Worm (Caenorhabditis elegans) whole organism, L1 larva: ENCODE results near the gene chil-23.

ENCODE experiments used
- C04F5.9 ChIP-seq: sonication (generic microtip); optimal IDR thresholded peaks from 2 replicates; lab custom pipeline; 2016; ENCODE audit warnings: missing genetic modification characterization, missing compliant biosample characterization
- F16B12.6 ChIP-seq: fragments of 150-350 bp; optimal IDR thresholded peaks from 2 replicates; lab custom pipeline; 2014; ENCODE audit warnings: missing biosample characterization, missing genetic modification characterization
- Y116A8C.19 ChIP-seq: sonication (generic microtip); optimal IDR thresholded peaks from 2 replicates; lab custom pipeline; 2016; ENCODE audit warnings: missing compliant biosample characterization, missing genetic modification characterization, borderline replicate concordance
- aha-1 ChIP-seq: fragments of 150-350 bp; optimal IDR thresholded peaks from 2 replicates; lab custom pipeline; 2014; ENCODE audit warnings: missing biosample characterization, missing genetic modification characterization
- alr-1 ChIP-seq: fragments of 200-800 bp; sonication (Bioruptor generic); optimal IDR thresholded peaks from 2 replicates; lab custom pipeline; 2018; ENCODE audit warnings: borderline replicate concordance, mild to moderate bottlenecking, missing genetic modification characterization, missing compliant biosample characterization
- blmp-1 ChIP-seq: fragments of 150-350 bp; optimal IDR thresholded peaks from 2 replicates; lab custom pipeline; 2014; ENCODE audit warnings: missing biosample characterization, missing genetic modification characterization
- ceh-82 ChIP-seq, 3 experiments: fragments of 150-350 bp in 1 of 3; sonication (generic microtip) in 2 of 3; optimal IDR thresholded peaks; 2 replicates each; lab custom pipeline; 2014 to 2017; ENCODE audit warnings: missing biosample characterization in 3 of 3, missing genetic modification characterization in 3 of 3
- ceh-90 ChIP-seq: sonication (generic microtip); optimal IDR thresholded peaks from 2 replicates; lab custom pipeline; 2016; ENCODE audit warnings: missing genetic modification characterization, missing compliant biosample characterization
- ces-1 ChIP-seq: fragments of 150-350 bp; optimal IDR thresholded peaks from 2 replicates; lab custom pipeline; 2014; ENCODE audit warnings: missing biosample characterization, missing genetic modification reagents, missing genetic modification characterization
- efl-3 ChIP-seq: fragments of 200-800 bp; sonication (Bioruptor generic); optimal IDR thresholded peaks from 2 replicates; lab custom pipeline; 2018; ENCODE audit warnings: mild to moderate bottlenecking, missing genetic modification characterization, missing compliant biosample characterization
- egl-13 ChIP-seq: sonication (generic microtip); optimal IDR thresholded peaks from 2 replicates; lab custom pipeline; 2016; ENCODE audit warnings: missing genotype, missing genetic modification reagents, missing genetic modification characterization, missing compliant biosample characterization
- egl-27 ChIP-seq, 2 experiments: fragments of 150-350 bp in 1 of 2; sonication (generic microtip); optimal IDR thresholded peaks; 3 replicates each; lab custom pipeline; 2017 to 2018; ENCODE audit warnings: missing biosample characterization in 2 of 2, missing genetic modification characterization in 2 of 2, missing genetic modification reagents in 2 of 2
- elt-2 ChIP-seq: sonication (generic microtip); optimal IDR thresholded peaks from 2 replicates; lab custom pipeline; 2016; ENCODE audit warnings: missing genetic modification characterization, mild to moderate bottlenecking, inconsistent platforms, missing compliant biosample characterization, missing genetic modification reagents
- elt-3 ChIP-seq, 6 experiments: fragments of 150-350 bp in 1 of 6; sonication (generic microtip); optimal IDR thresholded peaks; 2 replicates each; lab custom pipeline; 2017 to 2018; ENCODE audit warnings: missing biosample characterization in 6 of 6, missing genetic modification characterization in 6 of 6, inconsistent platforms in 1 of 6
- ets-5 ChIP-seq: fragments of 200-800 bp; sonication (Bioruptor generic); IDR thresholded peaks from 2 replicates; pipeline ENCODE4 v1.3.6; 2022; ENCODE audit warnings: missing genetic modification characterization, missing compliant biosample characterization
- fkh-8 ChIP-seq: sonication (generic microtip); optimal IDR thresholded peaks from 2 replicates; lab custom pipeline; 2016; ENCODE audit warnings: mild to moderate bottlenecking, missing genetic modification characterization, missing compliant biosample characterization
- hlh-4 ChIP-seq: sonication (generic microtip); optimal IDR thresholded peaks from 2 replicates; lab custom pipeline; 2016; ENCODE audit warnings: mild to moderate bottlenecking, missing genetic modification characterization, missing compliant biosample characterization
- irx-1 ChIP-seq: sonication (generic microtip); optimal IDR thresholded peaks from 2 replicates; lab custom pipeline; 2016; ENCODE audit warnings: missing genetic modification characterization, missing compliant biosample characterization
- jun-1 ChIP-seq: fragments of 150-350 bp; optimal IDR thresholded peaks from 2 replicates; lab custom pipeline; 2014; ENCODE audit warnings: missing biosample characterization, missing genetic modification reagents, missing genetic modification characterization
- lin-13 ChIP-seq: fragments of 150-350 bp; optimal IDR thresholded peaks from 2 replicates; lab custom pipeline; 2014; ENCODE audit warnings: missing biosample characterization, missing genetic modification reagents, missing genetic modification characterization
- lin-14 ChIP-seq: fragments of 200-800 bp; sonication (Bioruptor generic); optimal IDR thresholded peaks from 2 replicates; lab custom pipeline; 2018; ENCODE audit warnings: mild to moderate bottlenecking, missing genetic modification characterization, moderate library complexity, missing compliant biosample characterization
- lin-35 ChIP-seq, 2 experiments: fragments of 150-350 bp; optimal IDR thresholded peaks; 2 replicates each; lab custom pipeline; 2014; ENCODE audit warnings: missing biosample characterization in 2 of 2, missing genetic modification characterization in 2 of 2, missing genetic modification reagents in 2 of 2
- lsy-2 ChIP-seq, 2 experiments: fragments of 150-350 bp; optimal IDR thresholded peaks; 2 replicates each; lab custom pipeline; 2014; ENCODE audit warnings: missing biosample characterization in 2 of 2, missing genetic modification characterization in 2 of 2
- mab-9 ChIP-seq: fragments of 200-800 bp; sonication (Bioruptor generic); IDR thresholded peaks from 2 replicates; pipeline ENCODE4 v1.3.6; 2022; ENCODE audit warnings: missing genetic modification reagents, missing genetic modification characterization, missing compliant biosample characterization
- mdl-1 ChIP-seq, 2 experiments: fragments of 150-350 bp; optimal IDR thresholded peaks; 2 replicates each; lab custom pipeline; 2014 to 2017; ENCODE audit warnings: missing biosample characterization in 2 of 2, missing genetic modification characterization in 2 of 2, inconsistent platforms in 1 of 2
- nhr-20 ChIP-seq: sonication (generic microtip); optimal IDR thresholded peaks from 2 replicates; lab custom pipeline; 2016; ENCODE audit warnings: mild to moderate bottlenecking, missing genetic modification characterization, missing compliant biosample characterization
- nhr-71 ChIP-seq: sonication (generic microtip); optimal IDR thresholded peaks from 2 replicates; lab custom pipeline; 2016; ENCODE audit warnings: mild to moderate bottlenecking, missing genetic modification characterization, moderate library complexity, missing compliant biosample characterization
- nhr-76 ChIP-seq: sonication (generic microtip); optimal IDR thresholded peaks from 2 replicates; lab custom pipeline; 2017; ENCODE audit warnings: missing biosample characterization, missing genetic modification characterization
- nhr-84 ChIP-seq: sonication (generic microtip); optimal IDR thresholded peaks from 2 replicates; lab custom pipeline; 2017; ENCODE audit warnings: missing biosample characterization, missing genetic modification characterization
- nhr-90 ChIP-seq: sonication (generic microtip); optimal IDR thresholded peaks from 2 replicates; lab custom pipeline; 2016; ENCODE audit warnings: mild to moderate bottlenecking, missing genetic modification characterization, missing compliant biosample characterization; ENCODE audit not compliant: poor library complexity
- pax-3 ChIP-seq: fragments of 200-800 bp; sonication (Bioruptor generic); optimal IDR thresholded peaks from 2 replicates; lab custom pipeline; 2018; ENCODE audit warnings: mild to moderate bottlenecking, missing genetic modification characterization, moderate library complexity, missing compliant biosample characterization
- pqm-1 ChIP-seq: sonication (generic microtip); optimal IDR thresholded peaks from 3 replicates; lab custom pipeline; 2017; ENCODE audit warnings: missing biosample characterization, missing genetic modification characterization
- skn-1 ChIP-seq: fragments of 150-350 bp; optimal IDR thresholded peaks from 2 replicates; lab custom pipeline; 2014; ENCODE audit warnings: missing biosample characterization, missing genetic modification characterization
- snpc-4 ChIP-seq: fragments of 150-350 bp; optimal IDR thresholded peaks from 2 replicates; lab custom pipeline; 2014; ENCODE audit warnings: missing biosample characterization, missing genetic modification characterization
- snu-23 ChIP-seq: sonication (generic microtip); optimal IDR thresholded peaks from 2 replicates; lab custom pipeline; 2016; ENCODE audit warnings: missing genetic modification characterization, missing compliant biosample characterization
- sptf-1 ChIP-seq: fragments of 150-350 bp; optimal IDR thresholded peaks from 2 replicates; lab custom pipeline; 2014; ENCODE audit warnings: missing biosample characterization, missing genetic modification characterization
- sup-37 ChIP-seq: fragments of 200-800 bp; sonication (Bioruptor generic); optimal IDR thresholded peaks from 2 replicates; lab custom pipeline; 2018; ENCODE audit warnings: mild to moderate bottlenecking, missing genetic modification characterization, missing compliant biosample characterization
- tbx-2 ChIP-seq: sonication (generic microtip); optimal IDR thresholded peaks from 2 replicates; lab custom pipeline; 2016; ENCODE audit warnings: missing genetic modification characterization, missing compliant biosample characterization
- unc-130 ChIP-seq: fragments of 150-350 bp; optimal IDR thresholded peaks from 2 replicates; lab custom pipeline; 2017; ENCODE audit warnings: missing biosample characterization, missing genetic modification characterization, inconsistent platforms
- unc-98 ChIP-seq: fragments of 200-800 bp; sonication (Bioruptor generic); IDR thresholded peaks from 2 replicates; pipeline ENCODE4 v1.3.6; 2022; ENCODE audit warnings: missing genetic modification characterization, missing compliant biosample characterization
- vab-15 ChIP-seq: sonication (generic microtip); optimal IDR thresholded peaks from 2 replicates; lab custom pipeline; 2017; ENCODE audit warnings: missing genotype, mild to moderate bottlenecking, missing genetic modification characterization, missing compliant biosample characterization
- zag-1 ChIP-seq: fragments of 150-350 bp; optimal IDR thresholded peaks from 2 replicates; lab custom pipeline; 2014; ENCODE audit warnings: missing biosample characterization, missing genetic modification characterization
- zip-4 ChIP-seq: fragments of 200-800 bp; sonication (Bioruptor generic); optimal IDR thresholded peaks from 2 replicates; lab custom pipeline; 2018; ENCODE audit warnings: mild to moderate bottlenecking, missing genetic modification characterization, moderate library complexity, missing compliant biosample characterization
- ztf-11 ChIP-seq, 2 experiments: sonication (generic microtip); optimal IDR thresholded peaks; 2 replicates each; lab custom pipeline; 2016 to 2017; ENCODE audit warnings: missing genetic modification characterization in 2 of 2, missing biosample characterization in 1 of 2, missing compliant biosample characterization in 1 of 2

Gene chil-23

ce11 chrII:9500926-9501325, 32.5 kb upstream of the chil-23 start:
- TF ChIP-seq snu-23 (GFP tag; lab: Kevin White, UChicago) (no peak), tbx-2 (tag; lab: Kevin White, UChicago) (no peak), unc-98 (GFP tag; lab: Robert Waterston, UW) (no peak), sptf-1 (tag; lab: Kevin White, UChicago) (no peak), lin-13 (GFP tag; lab: Kevin White, UChicago) (no peak), nhr-20 (tag; lab: Kevin White, UChicago) (peak; percentile 30), mab-9 (GFP tag; lab: Robert Waterston, UW) (no peak), lsy-2 (tag; optimal IDR thresholded peaks at IDR 0.05; lab: Kevin White, UChicago) (no peak), zip-4 (GFP tag; lab: Kevin White, UChicago) (no peak), jun-1 (tag; lab: Kevin White, UChicago) (peak; percentile 10), F16B12.6 (tag; lab: Kevin White, UChicago) (no peak), aha-1 (no peak), ceh-90 (tag; lab: Kevin White, UChicago) (no peak), nhr-84 (tag; lab: Kevin White, UChicago) (no peak), efl-3 (no peak), egl-13 (tag; lab: Kevin White, UChicago) (no peak), mdl-1 (tag; optimal IDR thresholded peaks at IDR 0.05; lab: Kevin White, UChicago) (peak in 1 of 2 experiments; percentile 49), nhr-71 (tag; lab: Kevin White, UChicago) (peak; percentile 57), skn-1 (tag; lab: Kevin White, UChicago) (no peak), elt-2 (tag; lab: Kevin White, UChicago) (peak; percentile 99), C04F5.9 (tag; lab: Kevin White, UChicago) (no peak), lin-35 (GFP tag; optimal IDR thresholded peaks at IDR 0.05; lab: Kevin White, UChicago) (peak in 1 of 2 experiments; percentile 73), ces-1 (GFP tag; lab: Kevin White, UChicago) (no peak), fkh-8 (tag; lab: Kevin White, UChicago) (no peak), ets-5 (GFP tag; lab: Robert Waterston, UW) (no peak), snpc-4 (tag; lab: Kevin White, UChicago) (no peak), irx-1 (tag; lab: Kevin White, UChicago) (no peak), lin-14 (GFP tag; lab: Kevin White, UChicago) (peak; percentile 2), Y116A8C.19 (tag; lab: Kevin White, UChicago) (no peak), nhr-90 (peak; percentile 28)

- no peak for TF ChIP-seq ces-1 (GFP tag; lab: Kevin White, UChicago)
- no peak for TF ChIP-seq alr-1 (tag; lab: Kevin White, UChicago)
- TF ChIP-seq zag-1 (tag; lab: Kevin White, UChicago), result no peak
- TF ChIP-seq lin-14 (GFP tag; lab: Kevin White, UChicago), result peak; percentile 37
- no peak for TF ChIP-seq pax-3 (tag; lab: Kevin White, UChicago)
- TF ChIP-seq pqm-1 (tag; lab: Kevin White, UChicago), result peak; percentile 37
- peak; percentile 51 for TF ChIP-seq elt-2 (tag; lab: Kevin White, UChicago)
- no peak for TF ChIP-seq unc-130 (tag; lab: Kevin White, UChicago)
- TF ChIP-seq vab-15 (tag; lab: Kevin White, UChicago), result no peak
- TF ChIP-seq ztf-11 (tag; optimal IDR thresholded peaks at IDR 0.05; lab: Kevin White, UChicago), result no peak
- no peak for TF ChIP-seq elt-3 (tag; optimal IDR thresholded peaks at IDR 0.05; lab: Kevin White, UChicago)
- TF ChIP-seq nhr-76, result no peak
- no peak for TF ChIP-seq sup-37 (GFP tag; lab: Kevin White, UChicago)
- TF ChIP-seq hlh-4, result no peak
- no peak for TF ChIP-seq snpc-4 (tag; lab: Kevin White, UChicago)
- TF ChIP-seq egl-27 (tag; optimal IDR thresholded peaks at IDR 0.05; lab: Kevin White, UChicago), result no peak
- no peak for TF ChIP-seq nhr-90
- TF ChIP-seq blmp-1 (tag; lab: Kevin White, UChicago), result no peak
- peak; percentile 28 for TF ChIP-seq nhr-71 (tag; lab: Kevin White, UChicago)
- no peak for TF ChIP-seq lsy-2 (tag; optimal IDR thresholded peaks at IDR 0.05; lab: Kevin White, UChicago)
- TF ChIP-seq lin-13 (GFP tag; lab: Kevin White, UChicago), result no peak
- no peak for TF ChIP-seq ceh-82 (tag; optimal IDR thresholded peaks at IDR 0.05; lab: Kevin White, UChicago)
- TF ChIP-seq fkh-8 (tag; lab: Kevin White, UChicago), result peak; percentile 1
- TF ChIP-seq ets-5 (GFP tag; lab: Robert Waterston, UW), result no peak
- TF ChIP-seq zip-4 (GFP tag; lab: Kevin White, UChicago), result no peak
- TF ChIP-seq nhr-20 (tag; lab: Kevin White, UChicago), result no peak
Measured at ce11 chrII:9498589-9498988, 30.2 kb upstream of the chil-23 start.
